Worm (Caenorhabditis elegans) whole organism, young adult: ENCODE data around the gene Y116A8C.29.

ENCODE experiments used
- B0019.2 ChIP-seq: fragments of 200-800 bp; sonication (Bioruptor generic); conservative IDR thresholded peaks from 2 replicates; pipeline ENCODE4 v1.3.6; 2022; ENCODE audit warnings: missing genetic modification reagents, missing genetic modification characterization, missing compliant biosample characterization
- B0336.3 ChIP-seq: fragments of 200-800 bp; sonication (Bioruptor generic); IDR thresholded peaks from 2 replicates; pipeline ENCODE4 v1.3.6; 2022; ENCODE audit warnings: missing genetic modification characterization, missing compliant biosample characterization
- F33H1.4 ChIP-seq: fragments of 200-800 bp; sonication (Bioruptor generic); IDR thresholded peaks from 2 replicates; pipeline ENCODE4 v1.3.6; 2022; ENCODE audit warnings: missing genetic modification reagents, missing genetic modification characterization, missing compliant biosample characterization
- F37B4.10 ChIP-seq: fragments of 200-800 bp; sonication (Bioruptor generic); IDR thresholded peaks from 2 replicates; pipeline ENCODE4 v1.3.6; 2022; ENCODE audit warnings: missing genetic modification characterization, missing compliant biosample characterization
- F39B2.1 ChIP-seq: fragments of 200-800 bp; sonication (Bioruptor generic); IDR thresholded peaks from 2 replicates; pipeline ENCODE4 v1.3.6; 2022; ENCODE audit warnings: missing genetic modification reagents, missing genetic modification characterization, missing compliant biosample characterization
- F55B11.4 ChIP-seq: sonication (generic microtip); optimal IDR thresholded peaks from 2 replicates; lab custom pipeline; 2016; ENCODE audit warnings: missing compliant biosample characterization, missing genetic modification characterization, borderline replicate concordance; ENCODE audit not compliant: insufficient read depth
- F57A8.1 ChIP-seq: fragments of 200-800 bp; sonication (Bioruptor generic); optimal IDR thresholded peaks from 2 replicates; lab custom pipeline; 2018; ENCODE audit warnings: mild to moderate bottlenecking, missing genetic modification characterization, moderate library complexity, missing compliant biosample characterization
- F57C9.4 ChIP-seq: sonication (generic microtip); optimal IDR thresholded peaks from 2 replicates; lab custom pipeline; 2017; ENCODE audit warnings: mild to moderate bottlenecking, missing genetic modification characterization, missing compliant biosample characterization
- K11D2.4 ChIP-seq: fragments of 200-800 bp; sonication (Bioruptor generic); IDR thresholded peaks from 2 replicates; pipeline ENCODE4 v1.3.6; 2022; ENCODE audit warnings: missing genetic modification reagents, missing genetic modification characterization, missing compliant biosample characterization
- Y53G8AR.9 ChIP-seq: fragments of 200-800 bp; sonication (Bioruptor generic); conservative IDR thresholded peaks from 2 replicates; pipeline ENCODE4 v1.3.6; 2022; ENCODE audit warnings: missing genetic modification reagents, missing genetic modification characterization, missing compliant biosample characterization
- Y56A3A.18 ChIP-seq: fragments of 200-800 bp; sonication (Bioruptor generic); IDR thresholded peaks from 2 replicates; pipeline ENCODE4 v1.3.6; 2022; ENCODE audit warnings: missing genetic modification reagents, missing genetic modification characterization, missing compliant biosample characterization
- atf-7 ChIP-seq: sonication (generic microtip); optimal IDR thresholded peaks from 2 replicates; lab custom pipeline; 2017; ENCODE audit warnings: mild to moderate bottlenecking, missing genetic modification characterization, missing compliant biosample characterization
- attf-6 ChIP-seq: fragments of 200-800 bp; sonication (Bioruptor generic); IDR thresholded peaks from 2 replicates; pipeline ENCODE4 v1.3.6; 2022; ENCODE audit warnings: missing genetic modification reagents, missing genetic modification characterization, missing compliant biosample characterization
- bed-1 ChIP-seq: fragments of 200-800 bp; sonication (Bioruptor generic); IDR thresholded peaks from 2 replicates; pipeline ENCODE4 v1.3.6; 2022; ENCODE audit warnings: missing genetic modification reagents, missing genetic modification characterization, missing compliant biosample characterization
- cebp-1 ChIP-seq, 2 experiments: fragments of 200-800 bp in 1 of 2; sonication (Bioruptor generic) in 1 of 2; sonication (generic microtip) in 1 of 2; IDR thresholded peaks in 1 of 2; optimal IDR thresholded peaks in 1 of 2; 2 replicates each; pipeline versions ENCODE4 v1.3.6 to Lab custom; 2017 to 2022; ENCODE audit warnings: missing compliant biosample characterization in 2 of 2, missing genetic modification characterization in 2 of 2, mild to moderate bottlenecking in 1 of 2, missing genetic modification reagents in 1 of 2, moderate library complexity in 1 of 2
- cebp-2 ChIP-seq: fragments of 200-800 bp; sonication (Bioruptor generic); IDR thresholded peaks from 2 replicates; pipeline ENCODE4 v1.3.6; 2022; ENCODE audit warnings: missing genetic modification characterization, missing compliant biosample characterization
- ceh-40 ChIP-seq: fragments of 200-800 bp; sonication (Bioruptor generic); IDR thresholded peaks from 2 replicates; pipeline ENCODE4 v1.3.6; 2022; ENCODE audit warnings: missing genetic modification characterization, missing compliant biosample characterization
- chd-7 ChIP-seq: sonication (generic microtip); optimal IDR thresholded peaks from 2 replicates; lab custom pipeline; 2016; ENCODE audit warnings: mild to moderate bottlenecking, missing genetic modification characterization, moderate library complexity, missing compliant biosample characterization
- dox-1 ChIP-seq: fragments of 200-800 bp; sonication (Bioruptor generic); IDR thresholded peaks from 2 replicates; pipeline ENCODE4 v1.3.6; 2022; ENCODE audit warnings: missing genetic modification reagents, missing genetic modification characterization, missing compliant biosample characterization
- egrh-3 ChIP-seq: fragments of 200-800 bp; sonication (Bioruptor generic); IDR thresholded peaks from 2 replicates; pipeline ENCODE4 v1.3.6; 2022; ENCODE audit warnings: missing genetic modification reagents, missing genetic modification characterization, missing compliant biosample characterization
- ekl-4 ChIP-seq: fragments of 200-800 bp; sonication (Bioruptor generic); IDR thresholded peaks from 2 replicates; pipeline ENCODE4 v1.3.6; 2022; ENCODE audit warnings: missing genetic modification reagents, missing genetic modification characterization, missing compliant biosample characterization
- gei-17 ChIP-seq: fragments of 200-800 bp; sonication (Bioruptor generic); optimal IDR thresholded peaks from 2 replicates; lab custom pipeline; 2018; ENCODE audit warnings: mild to moderate bottlenecking, missing genetic modification characterization, missing compliant biosample characterization
- him-1 ChIP-seq: sonication (generic microtip); optimal IDR thresholded peaks from 2 replicates; lab custom pipeline; 2016; ENCODE audit warnings: missing genotype, missing genetic modification reagents, missing genetic modification characterization, missing compliant biosample characterization
- lag-1 ChIP-seq: fragments of 200-800 bp; sonication (Bioruptor generic); IDR thresholded peaks from 2 replicates; pipeline ENCODE4 v1.3.6; 2022; ENCODE audit warnings: missing genetic modification reagents, missing genetic modification characterization, missing compliant biosample characterization
- let-526 ChIP-seq: fragments of 200-800 bp; sonication (Bioruptor generic); IDR thresholded peaks from 2 replicates; pipeline ENCODE4 v1.3.6; 2022; ENCODE audit warnings: missing genetic modification reagents, missing genetic modification characterization, missing compliant biosample characterization
- lin-35 ChIP-seq, 3 experiments: fragments of 150-350 bp in 2 of 3; sonication (generic microtip) in 1 of 3; optimal IDR thresholded peaks; 2 replicates each; lab custom pipeline; 2014 to 2018; ENCODE audit warnings: missing biosample characterization in 3 of 3, missing genetic modification characterization in 3 of 3, missing genetic modification reagents in 3 of 3
- lin-40 ChIP-seq: sonication (generic microtip); optimal IDR thresholded peaks from 2 replicates; lab custom pipeline; 2016; ENCODE audit warnings: missing genetic modification characterization, mild to moderate bottlenecking, missing compliant biosample characterization, missing genotype, missing genetic modification reagents
- lsl-1 ChIP-seq: fragments of 200-800 bp; sonication (Bioruptor generic); optimal IDR thresholded peaks from 2 replicates; lab custom pipeline; 2018; ENCODE audit warnings: mild to moderate bottlenecking, missing genetic modification characterization, moderate library complexity, missing compliant biosample characterization
- lsy-27 ChIP-seq: sonication (generic microtip); optimal IDR thresholded peaks from 2 replicates; lab custom pipeline; 2017; ENCODE audit warnings: missing genetic modification characterization, mild to moderate bottlenecking, missing compliant biosample characterization, antibody characterized with exemption, missing genotype, borderline replicate concordance; ENCODE audit not compliant: insufficient read depth
- madf-10 ChIP-seq: sonication (generic microtip); optimal IDR thresholded peaks from 2 replicates; lab custom pipeline; 2016; ENCODE audit warnings: mild to moderate bottlenecking, missing genetic modification characterization, missing compliant biosample characterization
- madf-6 ChIP-seq: fragments of 200-800 bp; sonication (Bioruptor generic); IDR thresholded peaks from 2 replicates; pipeline ENCODE4 v1.3.6; 2022; ENCODE audit warnings: missing genetic modification reagents, missing genetic modification characterization, missing compliant biosample characterization
- nfya-2 ChIP-seq: fragments of 200-800 bp; sonication (Bioruptor generic); IDR thresholded peaks from 2 replicates; pipeline ENCODE4 v1.3.6; 2022; ENCODE audit warnings: missing genetic modification reagents, missing genetic modification characterization, missing compliant biosample characterization
- nfyb-1 ChIP-seq: fragments of 200-800 bp; sonication (Bioruptor generic); IDR thresholded peaks from 2 replicates; pipeline ENCODE4 v1.3.6; 2022; ENCODE audit warnings: missing genetic modification reagents, missing genetic modification characterization, missing compliant biosample characterization
- rcor-1 ChIP-seq: fragments of 200-800 bp; sonication (Bioruptor generic); IDR thresholded peaks from 2 replicates; pipeline ENCODE4 v1.3.6; 2022; ENCODE audit warnings: missing genetic modification reagents, missing genetic modification characterization, missing compliant biosample characterization
- snpc-4 ChIP-seq, 5 experiments: fragments of 150-350 bp in 1 of 5; sonication (generic microtip) in 4 of 5; optimal IDR thresholded peaks; 2 replicates each; lab custom pipeline; 2014 to 2018; ENCODE audit warnings: missing genetic modification characterization in 5 of 5, missing biosample characterization in 3 of 5, antibody characterized with exemption in 2 of 5, mild to moderate bottlenecking in 2 of 5, missing compliant biosample characterization in 2 of 5, missing genotype in 2 of 5, moderate library complexity in 2 of 5, missing genetic modification reagents in 1 of 5
- unc-130 ChIP-seq: sonication (generic microtip); optimal IDR thresholded peaks from 2 replicates; lab custom pipeline; 2016; ENCODE audit warnings: missing genetic modification reagents, missing genetic modification characterization, missing compliant biosample characterization
- xnd-1 ChIP-seq: sonication (generic microtip); optimal IDR thresholded peaks from 2 replicates; lab custom pipeline; 2016; ENCODE audit warnings: missing genotype, missing genetic modification reagents, missing genetic modification characterization, missing compliant biosample characterization
- ztf-18 ChIP-seq: sonication (generic microtip); optimal IDR thresholded peaks from 2 replicates; lab custom pipeline; 2016; ENCODE audit warnings: missing genotype, mild to moderate bottlenecking, missing genetic modification characterization, missing compliant biosample characterization
- ztf-3 ChIP-seq: fragments of 200-800 bp; sonication (Bioruptor generic); optimal IDR thresholded peaks from 2 replicates; lab custom pipeline; 2018; ENCODE audit warnings: mild to moderate bottlenecking, missing genetic modification characterization, missing compliant biosample characterization

The Y116A8C.29 gene

ce11 chrIV:17108805-17109204, 15.0 kb downstream of the Y116A8C.29 start:
- TF ChIP-seq ztf-3 (GFP tag; lab: Kevin White, UChicago), result no peak
- peak; percentile 63; the same call in 1 of the 2 replicates for TF ChIP-seq nfyb-1 (GFP tag; lab: Robert Waterston, UW)
- TF ChIP-seq, all 124 proteins: peak for 1

- 0 out of 2 replicates have a peak, but pooled peaks have one; percentile 26 for TF ChIP-seq nfyb-1 (GFP tag; lab: Robert Waterston, UW)
- no peak for TF ChIP-seq atf-7 (tag; lab: Kevin White, UChicago)
- TF ChIP-seq B0336.3 (GFP tag; lab: Robert Waterston, UW), result no peak
These were observed 15.6 kb downstream of the Y116A8C.29 start for ce11 chrIV:17109436-17109835.

ce11 chrIV:17110882-17111281, 17.1 kb downstream of the Y116A8C.29 start, which contains the start of gene sfa-1:
Gene sfa-1, minus strand, starts transcription at chrIV:17110982.
- no peak for TF ChIP-seq let-526 (GFP tag; lab: Robert Waterston, UW)
- TF ChIP-seq him-1 (tag; lab: Kevin White, UChicago), result no peak
- no peak for TF ChIP-seq madf-10
- peak; percentile 18 for TF ChIP-seq ztf-18 (tag; lab: Kevin White, UChicago)
- TF ChIP-seq rcor-1, result no peak

ce11 chrIV:17111813-17112212, 18.0 kb downstream of the Y116A8C.29 start, which contains the start of gene Y116A8C.33:
Gene Y116A8C.33, plus strand, starts transcription at chrIV:17112113.
- TF ChIP-seq F57C9.4 (tag; lab: Kevin White, UChicago) (no peak), lsy-27 (tag; lab: Kevin White, UChicago) (no peak), lin-35 (GFP tag; optimal IDR thresholded peaks at IDR 0.05; lab: Kevin White, UChicago) (no peak), Y53G8AR.9 (GFP tag; lab: Robert Waterston, UW) (no peak), cebp-1 (GFP tag; IDR thresholded peaks at IDR 0.05; lab: Robert Waterston, UW) (no peak), cebp-1 (tag; optimal IDR thresholded peaks at IDR 0.05; lab: Kevin White, UChicago) (peak; percentile 13), nfya-2 (no peak)

- no peak for TF ChIP-seq F55B11.4 (tag; lab: Kevin White, UChicago)
- no peak for TF ChIP-seq cebp-2
- TF ChIP-seq F57A8.1 (GFP tag; lab: Kevin White, UChicago), result no peak
- no peak for TF ChIP-seq F39B2.1
- no peak for TF ChIP-seq F37B4.10 (GFP tag; lab: Robert Waterston, UW)
- no peak for TF ChIP-seq madf-10
- no peak for TF ChIP-seq lag-1 (GFP tag; lab: Robert Waterston, UW)
- no peak for TF ChIP-seq B0019.2 (GFP tag; lab: Robert Waterston, UW)
- TF ChIP-seq madf-6 (GFP tag; lab: Robert Waterston, UW), result peak; percentile 25; the same call in 1 of the 2 replicates
- TF ChIP-seq ekl-4 (GFP tag; lab: Robert Waterston, UW), result peak; percentile 48; the same call in 1 of the 2 replicates
- TF ChIP-seq bed-1 (GFP tag; lab: Robert Waterston, UW), result no peak
- no peak for TF ChIP-seq unc-130 (GFP tag; lab: Kevin White, UChicago)
- no peak for TF ChIP-seq chd-7 (tag; lab: Kevin White, UChicago)
- no peak for TF ChIP-seq snpc-4 (GFP tag; optimal IDR thresholded peaks at IDR 0.05; lab: Kevin White, UChicago)
- TF ChIP-seq snpc-4 (tag; optimal IDR thresholded peaks at IDR 0.05; lab: Kevin White, UChicago), result peak in 1 of 4 experiments; percentile 71
- TF ChIP-seq cebp-1 (GFP tag; IDR thresholded peaks at IDR 0.05; lab: Robert Waterston, UW), result no peak
- peak; percentile 16 for TF ChIP-seq cebp-1 (tag; optimal IDR thresholded peaks at IDR 0.05; lab: Kevin White, UChicago)
- TF ChIP-seq lin-40 (tag; lab: Kevin White, UChicago), result no peak
- TF ChIP-seq F33H1.4 (GFP tag; lab: Robert Waterston, UW), result no peak
- TF ChIP-seq dox-1 (GFP tag; lab: Robert Waterston, UW), result no peak
- no peak for TF ChIP-seq K11D2.4 (GFP tag; lab: Robert Waterston, UW)
- TF ChIP-seq xnd-1, result no peak
- no peak for TF ChIP-seq gei-17
- TF ChIP-seq B0336.3 (GFP tag; lab: Robert Waterston, UW), result no peak
- 0 out of 2 replicates have a peak, but pooled peaks have one; percentile 16 for TF ChIP-seq Y56A3A.18
- TF ChIP-seq attf-6, result peak; percentile 60
- no peak for TF ChIP-seq egrh-3 (GFP tag; lab: Robert Waterston, UW)
- TF ChIP-seq lsl-1 (GFP tag; lab: Kevin White, UChicago), result no peak
- no peak for TF ChIP-seq ceh-40
These were observed 22.5 kb downstream of the Y116A8C.29 start, which contains the start of gene cyn-13 for ce11 chrIV:17116345-17116744. Gene cyn-13, minus strand, starts transcription at chrIV:17116657.
